Worm (Caenorhabditis elegans) whole organism, midembryonic: Measurements from ENCODE around the gene R53.5.

Source experiments
- T22C8.4 ChIP-seq: fragments of 200-800 bp; sonication (Bioruptor generic); IDR thresholded peaks from 2 replicates; pipeline ENCODE4 v1.3.6; 2022; ENCODE audit warnings: missing genetic modification characterization, missing compliant biosample characterization
- flt-1 ChIP-seq: fragments of 200-800 bp; sonication (Bioruptor generic); IDR thresholded peaks from 2 replicates; pipeline ENCODE4 v1.3.6; 2022; ENCODE audit warnings: missing genetic modification characterization, missing compliant biosample characterization
- med-1 ChIP-seq: sonication (generic microtip); optimal IDR thresholded peaks from 2 replicates; lab custom pipeline; 2017; ENCODE audit warnings: missing genetic modification characterization, mild to moderate bottlenecking, missing compliant biosample characterization, antibody characterized with exemption, missing genetic modification reagents; ENCODE audit not compliant: insufficient read depth
- tab-1 ChIP-seq: fragments of 200-800 bp; sonication (Bioruptor generic); IDR thresholded peaks from 2 replicates; pipeline ENCODE4 v1.3.6; 2022; ENCODE audit warnings: missing genetic modification characterization, missing compliant biosample characterization
- ztf-23 ChIP-seq: fragments of 200-800 bp; sonication (Bioruptor generic); IDR thresholded peaks from 2 replicates; pipeline ENCODE4 v1.3.6; 2022; ENCODE audit warnings: missing genetic modification reagents, missing genetic modification characterization, missing compliant biosample characterization
- ztf-29 ChIP-seq: fragments of 200-800 bp; sonication (Bioruptor generic); IDR thresholded peaks from 2 replicates; pipeline ENCODE4 v1.3.6; 2022; ENCODE audit warnings: missing genetic modification reagents, missing genetic modification characterization, missing compliant biosample characterization

- TF ChIP-seq flt-1, result no peak
- TF ChIP-seq ztf-29, result no peak
- TF ChIP-seq ztf-23 (GFP tag; lab: Robert Waterston, UW), result no peak
- TF ChIP-seq T22C8.4 (GFP tag; lab: Robert Waterston, UW), result no peak
- TF ChIP-seq med-1 (GFP tag; lab: Kevin White, UChicago), result no peak
- no peak for TF ChIP-seq tab-1 (GFP tag; lab: Robert Waterston, UW)
These were observed 20.5 kb upstream of the R53.5 start, which contains the start of gene lec-3 for ce11 chrII:9990812-9991211.
